Worm (Caenorhabditis elegans) whole organism, mixed stage, embryonic: ENCODE measurements around the gene mlc-2.

Experiments used
- M03D4.4 ChIP-seq: sonication (generic microtip); optimal IDR thresholded peaks from 2 replicates; lab custom pipeline; 2017; ENCODE audit warnings: mild to moderate bottlenecking, missing genetic modification characterization, missing compliant biosample characterization
- blmp-1 ChIP-seq: fragments of 150-350 bp; optimal IDR thresholded peaks from 2 replicates; lab custom pipeline; 2014; ENCODE audit warnings: missing biosample characterization, missing genetic modification characterization
- ceh-39 ChIP-seq: fragments of 150-350 bp; optimal IDR thresholded peaks from 2 replicates; lab custom pipeline; 2014; ENCODE audit warnings: missing biosample characterization, missing genetic modification characterization
- elt-3 ChIP-seq: fragments of 150-350 bp; optimal IDR thresholded peaks from 2 replicates; lab custom pipeline; 2014; ENCODE audit warnings: missing biosample characterization, missing genetic modification characterization
- hlh-1 ChIP-seq: fragments of 150-350 bp; optimal IDR thresholded peaks from 2 replicates; lab custom pipeline; 2014; ENCODE audit warnings: missing biosample characterization, missing genetic modification reagents, missing genetic modification characterization
- lin-32 ChIP-seq: fragments of 200-800 bp; sonication (Bioruptor generic); optimal IDR thresholded peaks from 2 replicates; lab custom pipeline; 2018; ENCODE audit warnings: mild to moderate bottlenecking, missing genetic modification characterization, missing compliant biosample characterization
- nhr-2 ChIP-seq: fragments of 150-350 bp; optimal IDR thresholded peaks from 2 replicates; lab custom pipeline; 2014; ENCODE audit warnings: missing biosample characterization, missing genetic modification characterization
- tbx-8 ChIP-seq: fragments of 200-800 bp; sonication (Bioruptor generic); optimal IDR thresholded peaks from 2 replicates; lab custom pipeline; 2018; ENCODE audit warnings: mild to moderate bottlenecking, missing genetic modification characterization, moderate library complexity, missing compliant biosample characterization
- unc-62 ChIP-seq: fragments of 150-350 bp; optimal IDR thresholded peaks from 2 replicates; lab custom pipeline; 2014; ENCODE audit warnings: missing biosample characterization, missing genetic modification reagents, missing genetic modification characterization
- ztf-11 ChIP-seq: fragments of 150-350 bp; optimal IDR thresholded peaks from 2 replicates; lab custom pipeline; 2014; ENCODE audit warnings: missing biosample characterization, missing genetic modification characterization

The mlc-2 gene

ce11 chrX:17408855-17409254 lies 47.5 kb downstream of the mlc-2 start:
- no peak for TF ChIP-seq ceh-39
- TF ChIP-seq M03D4.4 (tag; lab: Kevin White, UChicago), result no peak
- no peak for TF ChIP-seq unc-62
- no peak for TF ChIP-seq blmp-1 (tag; lab: Kevin White, UChicago)
- no peak for TF ChIP-seq lin-32 (GFP tag; lab: Kevin White, UChicago)
- no peak for TF ChIP-seq hlh-1 (tag; lab: Kevin White, UChicago)
- no peak for TF ChIP-seq ztf-11 (tag; lab: Kevin White, UChicago)
- TF ChIP-seq tbx-8, result no peak
- TF ChIP-seq elt-3 (tag; lab: Kevin White, UChicago), result no peak
- TF ChIP-seq nhr-2 (tag; lab: Kevin White, UChicago), result no peak
